Worm (Caenorhabditis elegans) whole organism, mixed stage, embryonic: ENCODE data around the gene ttc-37.

ENCODE experiments used
- blmp-1 ChIP-seq: fragments of 150-350 bp; optimal IDR thresholded peaks from 2 replicates; lab custom pipeline; 2014; ENCODE audit warnings: missing biosample characterization, missing genetic modification characterization
- ceh-39 ChIP-seq: fragments of 150-350 bp; optimal IDR thresholded peaks from 2 replicates; lab custom pipeline; 2014; ENCODE audit warnings: missing biosample characterization, missing genetic modification characterization
- ceh-43 ChIP-seq: fragments of 200-800 bp; sonication (Bioruptor generic); optimal IDR thresholded peaks from 2 replicates; lab custom pipeline; 2018; ENCODE audit warnings: mild to moderate bottlenecking, missing genetic modification characterization, moderate library complexity, missing compliant biosample characterization
- ceh-83 ChIP-seq: fragments of 200-800 bp; sonication (Bioruptor generic); optimal IDR thresholded peaks from 2 replicates; lab custom pipeline; 2018; ENCODE audit warnings: mild to moderate bottlenecking, missing genetic modification characterization, missing compliant biosample characterization
- ces-1 ChIP-seq: fragments of 150-350 bp; optimal IDR thresholded peaks from 2 replicates; lab custom pipeline; 2014; ENCODE audit warnings: missing biosample characterization, missing genetic modification reagents, missing genetic modification characterization
- cnd-1 ChIP-seq: fragments of 200-800 bp; sonication (Bioruptor generic); optimal IDR thresholded peaks from 2 replicates; lab custom pipeline; 2018; ENCODE audit warnings: mild to moderate bottlenecking, missing genetic modification characterization, missing compliant biosample characterization
- drap-1 ChIP-seq: fragments of 200-800 bp; sonication (Bioruptor generic); optimal IDR thresholded peaks from 3 replicates; lab custom pipeline; 2018; ENCODE audit warnings: mild to moderate bottlenecking, missing genetic modification characterization, missing compliant biosample characterization
- elt-1 ChIP-seq: sonication (generic microtip); optimal IDR thresholded peaks from 2 replicates; lab custom pipeline; 2017; ENCODE audit warnings: missing genetic modification characterization, mild to moderate bottlenecking, missing compliant biosample characterization, antibody characterized with exemption, moderate library complexity, borderline replicate concordance; ENCODE audit not compliant: insufficient read depth
- elt-3 ChIP-seq: fragments of 150-350 bp; optimal IDR thresholded peaks from 2 replicates; lab custom pipeline; 2014; ENCODE audit warnings: missing biosample characterization, missing genetic modification characterization
- flh-1 ChIP-seq: fragments of 200-800 bp; sonication (Bioruptor generic); optimal IDR thresholded peaks from 2 replicates; lab custom pipeline; 2018; ENCODE audit warnings: mild to moderate bottlenecking, missing genetic modification characterization, moderate library complexity, missing compliant biosample characterization
- hlh-1 ChIP-seq: fragments of 150-350 bp; optimal IDR thresholded peaks from 2 replicates; lab custom pipeline; 2014; ENCODE audit warnings: missing biosample characterization, missing genetic modification reagents, missing genetic modification characterization
- lin-13 ChIP-seq: fragments of 150-350 bp; optimal IDR thresholded peaks from 2 replicates; lab custom pipeline; 2014; ENCODE audit warnings: missing biosample characterization, missing genetic modification characterization
- lin-32 ChIP-seq: fragments of 200-800 bp; sonication (Bioruptor generic); optimal IDR thresholded peaks from 2 replicates; lab custom pipeline; 2018; ENCODE audit warnings: mild to moderate bottlenecking, missing genetic modification characterization, missing compliant biosample characterization
- lsy-2 ChIP-seq: fragments of 150-350 bp; optimal IDR thresholded peaks from 2 replicates; lab custom pipeline; 2014; ENCODE audit warnings: missing biosample characterization, missing genetic modification characterization
- mab-5 ChIP-seq: fragments of 150-350 bp; optimal IDR thresholded peaks from 2 replicates; lab custom pipeline; 2014; ENCODE audit warnings: missing biosample characterization, missing genetic modification characterization
- mep-1 ChIP-seq: fragments of 150-350 bp; optimal IDR thresholded peaks from 2 replicates; lab custom pipeline; 2017; ENCODE audit warnings: missing biosample characterization, missing genetic modification reagents, missing genetic modification characterization, inconsistent platforms
- mls-2 ChIP-seq: sonication (generic microtip); optimal IDR thresholded peaks from 2 replicates; lab custom pipeline; 2016; ENCODE audit warnings: mild to moderate bottlenecking, missing genetic modification characterization, moderate library complexity, missing compliant biosample characterization
- nhr-12 ChIP-seq: fragments of 150-350 bp; optimal IDR thresholded peaks from 2 replicates; lab custom pipeline; 2014; ENCODE audit warnings: missing biosample characterization, missing genetic modification characterization
- nhr-2 ChIP-seq: fragments of 150-350 bp; optimal IDR thresholded peaks from 2 replicates; lab custom pipeline; 2014; ENCODE audit warnings: missing biosample characterization, missing genetic modification characterization
- nhr-237 ChIP-seq: fragments of 150-350 bp; optimal IDR thresholded peaks from 2 replicates; lab custom pipeline; 2014; ENCODE audit warnings: missing biosample characterization, missing genetic modification characterization
- nhr-76 ChIP-seq: sonication (generic microtip); optimal IDR thresholded peaks from 2 replicates; lab custom pipeline; 2017; ENCODE audit warnings: missing biosample characterization, missing genetic modification characterization
- pha-4 ChIP-seq: fragments of 150-350 bp; optimal IDR thresholded peaks from 2 replicates; lab custom pipeline; 2018; ENCODE audit warnings: missing biosample characterization, missing genetic modification reagents, missing genetic modification characterization
- sem-2 ChIP-seq: fragments of 200-800 bp; sonication (Bioruptor generic); optimal IDR thresholded peaks from 2 replicates; lab custom pipeline; 2018; ENCODE audit warnings: mild to moderate bottlenecking, missing genetic modification characterization, missing compliant biosample characterization
- snpc-4 ChIP-seq: fragments of 150-350 bp; optimal IDR thresholded peaks from 2 replicates; lab custom pipeline; 2014; ENCODE audit warnings: missing biosample characterization, missing genetic modification characterization
- tbx-8 ChIP-seq: fragments of 200-800 bp; sonication (Bioruptor generic); optimal IDR thresholded peaks from 2 replicates; lab custom pipeline; 2018; ENCODE audit warnings: mild to moderate bottlenecking, missing genetic modification characterization, moderate library complexity, missing compliant biosample characterization
- unc-120 ChIP-seq: sonication (generic microtip); optimal IDR thresholded peaks from 2 replicates; lab custom pipeline; 2017; ENCODE audit warnings: missing genetic modification characterization, missing compliant biosample characterization; ENCODE audit not compliant: poor library complexity, severe bottlenecking
- unc-39 ChIP-seq: fragments of 150-350 bp; optimal IDR thresholded peaks from 2 replicates; lab custom pipeline; 2014; ENCODE audit warnings: missing biosample characterization, missing genetic modification characterization
- unc-62 ChIP-seq: fragments of 150-350 bp; optimal IDR thresholded peaks from 2 replicates; lab custom pipeline; 2014; ENCODE audit warnings: missing biosample characterization, missing genetic modification reagents, missing genetic modification characterization
- ztf-11 ChIP-seq: fragments of 150-350 bp; optimal IDR thresholded peaks from 2 replicates; lab custom pipeline; 2014; ENCODE audit warnings: missing biosample characterization, missing genetic modification characterization

The ttc-37 gene

DNA sequence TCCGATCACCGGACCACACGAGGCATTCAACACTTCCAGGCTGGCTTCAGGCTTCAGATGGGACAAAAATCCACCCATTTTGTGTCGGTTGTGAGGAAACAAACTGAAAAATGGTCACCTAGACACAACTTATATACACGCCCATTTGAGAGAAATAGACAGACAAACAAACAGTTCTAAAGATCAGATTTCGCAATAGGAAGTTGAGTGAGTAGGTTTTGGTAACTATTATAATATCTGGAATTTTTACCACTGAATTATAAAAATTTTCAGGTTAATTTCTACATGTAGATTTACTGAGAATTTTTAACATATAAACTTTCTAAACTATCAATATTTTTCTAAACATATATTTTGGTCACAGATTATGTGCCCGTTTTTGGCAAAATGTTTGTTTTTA is 29.5 kb downstream of the ttc-37 start, which contains the start of gene cest-32:
TSS of gene cest-32 (minus strand) at position 115 of the 400 bp plus-strand sequence.
- TF ChIP-seq ceh-43 (GFP tag; lab: Kevin White, UChicago): no peak
- no peak for TF ChIP-seq nhr-2 (tag; lab: Kevin White, UChicago)
- no peak for TF ChIP-seq ces-1 (GFP tag; lab: Kevin White, UChicago)
- TF ChIP-seq unc-62 (GFP tag; lab: Kevin White, UChicago): no peak
- TF ChIP-seq lin-32 (GFP tag; lab: Kevin White, UChicago): no peak
- no peak for TF ChIP-seq cnd-1 (tag; lab: Kevin White, UChicago)
- TF ChIP-seq sem-2 (GFP tag; lab: Kevin White, UChicago): no peak
- no peak for TF ChIP-seq mab-5 (tag; lab: Kevin White, UChicago)

DNA sequence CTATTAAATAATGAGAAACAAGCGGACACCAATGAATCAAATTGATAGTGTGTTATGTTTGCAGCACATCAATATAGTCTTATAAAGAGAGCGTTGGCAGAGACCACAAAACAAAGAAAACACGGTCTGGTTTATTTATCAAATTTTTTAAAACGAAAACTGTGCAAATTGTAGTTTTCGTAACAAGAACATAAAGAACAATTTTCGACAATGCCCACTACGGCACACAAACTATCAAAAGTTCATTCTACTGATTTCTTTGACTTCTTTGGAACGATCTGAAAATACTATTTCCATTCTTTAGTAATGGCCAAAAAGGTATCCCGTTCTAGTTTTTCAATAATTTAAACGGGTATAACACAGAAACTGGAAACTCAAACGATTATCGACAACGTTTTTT is 32.8 kb downstream of the ttc-37 start, which contains the start of gene cest-35.2:
TSS of gene cest-35.2 (minus strand) at position 101 of the 400 bp plus-strand sequence.
- no peak for TF ChIP-seq mab-5 (tag; lab: Kevin White, UChicago)
- TF ChIP-seq hlh-1 (tag; lab: Kevin White, UChicago): no peak
- TF ChIP-seq ces-1 (GFP tag; lab: Kevin White, UChicago): no peak
- TF ChIP-seq unc-120 (tag; lab: Kevin White, UChicago): no peak
- no peak for TF ChIP-seq ceh-39 (tag; lab: Kevin White, UChicago)
- TF ChIP-seq lsy-2 (tag; lab: Kevin White, UChicago): no peak
- TF ChIP-seq ztf-11: no peak
- no peak for TF ChIP-seq unc-62 (GFP tag; lab: Kevin White, UChicago)
- no peak for TF ChIP-seq drap-1 (GFP tag; lab: Kevin White, UChicago)
- no peak for TF ChIP-seq elt-3 (tag; lab: Kevin White, UChicago)
- TF ChIP-seq blmp-1 (tag; lab: Kevin White, UChicago): no peak
- TF ChIP-seq, all 35 proteins: peak for 0

DNA sequence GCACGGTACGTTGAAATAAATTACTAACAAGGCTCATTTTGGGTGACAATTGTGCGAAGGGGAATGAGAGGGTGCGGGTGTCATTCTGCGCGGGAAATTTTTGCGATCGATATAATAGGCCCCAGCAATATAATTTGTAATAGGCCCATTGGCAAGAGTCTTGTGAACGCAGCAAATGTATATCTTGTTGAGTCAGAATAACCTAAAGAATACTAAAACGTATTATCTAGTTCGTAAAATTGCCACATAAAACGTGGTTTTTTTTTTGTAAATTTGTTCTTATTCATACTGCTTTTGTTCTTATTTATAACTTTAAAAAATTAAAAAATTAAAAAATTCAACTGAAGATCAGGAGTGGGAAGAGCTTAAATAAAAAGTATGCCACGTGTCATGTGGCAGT is 35.1 kb downstream of the ttc-37 start, which contains the start of gene C52A10.3:
TSS of gene C52A10.3 (minus strand) at position 101 of the 400 bp plus-strand sequence.
- peak; percentile 28 for TF ChIP-seq ceh-39 (tag; lab: Kevin White, UChicago)
- no peak for TF ChIP-seq ces-1 (GFP tag; lab: Kevin White, UChicago)

DNA sequence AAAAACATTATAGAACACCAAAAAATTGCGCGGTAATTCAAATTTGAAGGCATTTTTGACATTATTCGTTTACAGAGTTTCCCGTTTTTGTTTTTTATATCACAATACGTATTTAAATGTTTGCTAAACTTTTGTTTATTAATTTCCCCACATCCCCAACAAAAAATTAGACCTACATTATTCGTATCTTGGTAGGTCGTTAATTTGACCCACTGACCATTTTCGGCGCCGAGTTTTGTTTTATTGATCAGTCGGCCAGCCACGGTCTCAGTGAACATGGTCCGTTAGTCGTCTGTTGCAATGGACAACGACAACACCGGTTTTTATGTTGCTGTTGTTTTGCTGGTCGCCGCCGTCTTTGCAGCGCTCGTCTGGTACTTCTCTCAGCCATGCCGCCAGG is 35.6 kb downstream of the ttc-37 start, which contains the start of gene B0238.15:
TSS of gene B0238.15 (plus strand) at position 301 of the 400 bp plus-strand sequence.
- no peak for TF ChIP-seq tbx-8 (GFP tag; lab: Kevin White, UChicago)
- TF ChIP-seq ceh-43 (GFP tag; lab: Kevin White, UChicago): no peak
- no peak for TF ChIP-seq nhr-76 (tag; lab: Kevin White, UChicago)
- no peak for TF ChIP-seq drap-1 (GFP tag; lab: Kevin White, UChicago)
- no peak for TF ChIP-seq ztf-11

DNA sequence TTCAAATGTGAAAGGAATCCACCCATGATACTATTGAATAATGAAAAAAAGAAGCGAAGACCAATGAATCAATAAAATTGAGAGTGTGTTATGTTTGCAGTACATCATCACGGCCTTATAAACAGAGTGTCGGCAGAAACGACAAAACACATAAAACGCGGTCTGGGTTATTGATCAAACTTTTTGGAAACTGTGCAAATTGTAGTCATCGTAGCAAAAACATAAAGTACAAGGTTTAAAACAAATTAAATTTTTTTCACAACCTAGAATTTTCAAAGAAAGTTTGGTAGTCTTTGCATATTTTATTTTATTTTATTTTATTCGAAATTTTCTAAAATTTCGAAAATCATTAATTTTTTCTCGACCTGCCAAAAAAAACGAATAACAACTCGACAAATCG is 38.8 kb downstream of the ttc-37 start, which contains the start of gene cest-35.1:
TSS of gene cest-35.1 (minus strand) at position 101 of the 400 bp plus-strand sequence.
- TF ChIP-seq unc-62 (GFP tag; lab: Kevin White, UChicago) (no peak), mep-1 (tag; lab: Kevin White, UChicago) (no peak), nhr-2 (tag; lab: Kevin White, UChicago) (no peak), ceh-83 (GFP tag; lab: Kevin White, UChicago) (no peak), lsy-2 (tag; lab: Kevin White, UChicago) (no peak), drap-1 (GFP tag; lab: Kevin White, UChicago) (no peak), elt-1 (tag; lab: Kevin White, UChicago) (no peak), lin-13 (tag; lab: Kevin White, UChicago) (no peak), snpc-4 (tag; lab: Kevin White, UChicago) (no peak), flh-1 (no peak), elt-3 (tag; lab: Kevin White, UChicago) (no peak)

DNA sequence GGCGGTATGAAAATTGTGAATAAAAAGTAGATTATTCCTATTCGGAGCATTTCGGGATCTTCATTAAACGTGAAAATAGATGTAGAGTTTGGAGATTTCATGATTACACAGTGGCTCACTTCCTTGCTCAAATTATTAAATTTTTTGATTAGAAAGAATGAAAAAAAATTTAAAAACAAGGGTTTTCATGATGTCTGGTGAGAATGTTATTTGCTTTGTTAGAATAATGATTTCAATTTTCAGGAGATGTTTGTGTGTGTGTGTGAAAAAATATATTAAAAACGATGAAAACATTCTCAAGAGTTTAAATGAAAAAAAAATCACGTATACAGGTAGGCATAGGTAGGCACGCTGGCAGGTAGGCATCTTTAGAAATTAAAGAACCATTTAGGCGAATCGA is 47.7 kb downstream of the ttc-37 start, which contains the start of gene srt-68:
TSS of gene srt-68 (minus strand) at position 101 of the 400 bp plus-strand sequence.
- TF ChIP-seq sem-2 (GFP tag; lab: Kevin White, UChicago): no peak
- no peak for TF ChIP-seq unc-39 (tag; lab: Kevin White, UChicago)
- no peak for TF ChIP-seq unc-62 (GFP tag; lab: Kevin White, UChicago)
- TF ChIP-seq unc-120 (tag; lab: Kevin White, UChicago): no peak
- no peak for TF ChIP-seq nhr-12 (tag; lab: Kevin White, UChicago)
- TF ChIP-seq mab-5 (tag; lab: Kevin White, UChicago): no peak
- TF ChIP-seq hlh-1 (tag; lab: Kevin White, UChicago): no peak
- no peak for TF ChIP-seq elt-1 (tag; lab: Kevin White, UChicago)
- TF ChIP-seq mls-2 (tag; lab: Kevin White, UChicago): no peak
- no peak for TF ChIP-seq flh-1
- TF ChIP-seq pha-4: no peak
- no peak for TF ChIP-seq mep-1 (tag; lab: Kevin White, UChicago)
- no peak for TF ChIP-seq nhr-237 (tag; lab: Kevin White, UChicago)
- no peak for TF ChIP-seq nhr-76 (tag; lab: Kevin White, UChicago)
- TF ChIP-seq ztf-11: no peak
